Worm (Caenorhabditis elegans) whole organism, late embryonic: ENCODE measurements around the gene sek-3.

ENCODE experiments used
- ama-1 ChIP-seq: fragments of 150-350 bp; optimal IDR thresholded peaks from 2 replicates; lab custom pipeline; 2014
- dve-1 ChIP-seq: sonication (generic microtip); optimal IDR thresholded peaks from 2 replicates; lab custom pipeline; 2017; ENCODE audit warnings: antibody characterized with exemption, mild to moderate bottlenecking, missing genetic modification characterization, missing compliant biosample characterization
- hlh-13 ChIP-seq: fragments of 200-800 bp; sonication (Bioruptor generic); optimal IDR thresholded peaks from 2 replicates; lab custom pipeline; 2018; ENCODE audit warnings: mild to moderate bottlenecking, missing genetic modification characterization, missing compliant biosample characterization
- hlh-8 ChIP-seq: sonication (generic microtip); optimal IDR thresholded peaks from 2 replicates; lab custom pipeline; 2016; ENCODE audit warnings: missing genotype, missing genetic modification characterization, missing compliant biosample characterization
- lin-11 ChIP-seq: fragments of 200-800 bp; sonication (Bioruptor generic); optimal IDR thresholded peaks from 2 replicates; lab custom pipeline; 2018; ENCODE audit warnings: mild to moderate bottlenecking, missing genetic modification characterization, missing compliant biosample characterization
- nhr-11 ChIP-seq: fragments of 150-350 bp; optimal IDR thresholded peaks from 2 replicates; lab custom pipeline; 2014; ENCODE audit warnings: missing biosample characterization, missing genetic modification characterization
- pag-3 ChIP-seq: sonication (generic microtip); optimal IDR thresholded peaks from 2 replicates; lab custom pipeline; 2016; ENCODE audit warnings: missing compliant biosample characterization, missing genetic modification characterization, borderline replicate concordance
- pqm-1 ChIP-seq: sonication (generic microtip); optimal IDR thresholded peaks from 2 replicates; lab custom pipeline; 2016; ENCODE audit warnings: missing genetic modification characterization, missing compliant biosample characterization

DNA sequence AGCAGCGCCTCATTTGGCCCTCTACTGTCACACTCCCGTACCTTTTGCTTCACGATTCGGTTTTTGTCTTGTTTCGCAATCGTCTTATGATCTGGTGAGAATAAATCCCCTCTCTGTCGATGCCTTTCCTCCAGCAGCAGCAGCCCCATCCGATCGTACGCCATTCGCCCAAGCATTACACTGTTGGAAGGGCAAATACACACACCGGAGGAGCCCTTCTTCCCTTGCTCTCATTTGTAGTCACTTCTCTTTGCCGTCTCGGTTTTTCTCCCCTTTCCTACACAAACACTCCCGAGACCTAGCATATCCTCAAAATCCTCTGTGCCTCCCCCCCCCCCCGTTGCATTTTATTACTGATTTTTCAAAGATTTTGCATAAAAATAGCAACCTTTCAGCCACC, 18.8 kb upstream of the sek-3 start, which contains the start of gene set-30:
- TF ChIP-seq pqm-1 (tag; lab: Kevin White, UChicago) (no peak), dve-1 (tag; lab: Kevin White, UChicago) (no peak), lin-11 (tag; lab: Kevin White, UChicago) (no peak), ama-1 (no peak), hlh-8 (tag; lab: Kevin White, UChicago) (no peak), nhr-11 (tag; lab: Kevin White, UChicago) (no peak), pag-3 (tag; lab: Kevin White, UChicago) (no peak), hlh-13 (GFP tag; lab: Kevin White, UChicago) (no peak)
